Fruit fly (Drosophila melanogaster): ENCODE data around the gene Pgant4.
A peak's percentile ranks its signal among the peaks of the same experiment; 100 is the strongest.

The Pgant4 gene

dm6 chr2L:3472242-3472641 lies at the start of gene Pgant4:
Pgant4 (plus strand) TSS chr2L:3472603.
- 0 out of 3 replicates have a peak, but pooled peaks have one; percentile 37 for TF ChIP-seq CG4496 (GFP tag; IDR thresholded peaks at IDR 0.05)
- TF ChIP-seq CG10348 (GFP tag; IDR thresholded peaks at IDR 0.05): no peak
- no peak for TF ChIP-seq CG12605 (GFP tag; IDR thresholded peaks at IDR 0.05)
- peak; percentile 39 for TF ChIP-seq Snoo (tag; optimal IDR thresholded peaks at IDR 0.05)
- no peak for TF ChIP-seq CG8159 (tag; optimal IDR thresholded peaks at IDR 0.05)
- no peak for TF ChIP-seq CG14655 (GFP tag; optimal IDR thresholded peaks at IDR 0.05)
- 0 out of 2 replicates have a peak, but pooled peaks have one; percentile 37 for TF ChIP-seq rn (GFP tag; IDR thresholded peaks at IDR 0.05)
- no peak for TF ChIP-seq EcR (GFP tag; optimal IDR thresholded peaks at IDR 0.05)

DNA sequence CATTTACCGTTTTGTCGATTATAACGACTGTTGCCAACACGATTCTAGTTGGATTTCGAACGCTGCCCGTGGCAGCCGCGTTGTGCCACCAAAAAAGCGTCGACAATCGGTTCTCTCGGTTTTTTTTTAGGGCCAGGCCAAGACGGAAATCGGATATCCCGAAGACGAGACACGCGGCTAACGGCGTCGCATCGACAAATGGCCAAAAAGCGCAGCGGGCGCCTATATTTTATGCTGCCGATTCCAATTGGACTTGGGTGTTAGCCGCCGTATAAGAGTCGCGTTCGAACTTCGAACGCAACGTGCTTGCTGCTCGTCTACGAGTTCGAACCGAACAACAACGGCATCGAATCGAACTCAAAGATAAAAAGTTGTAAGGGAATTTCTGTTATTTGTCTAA lies 49.6 kb upstream of the Pgant4 start:
- TF ChIP-seq Snoo (tag; optimal IDR thresholded peaks at IDR 0.05) (no peak), CG4496 (GFP tag; IDR thresholded peaks at IDR 0.05) (peak; percentile 65; the same call in 1 of the 3 replicates), Pif1A (GFP tag; optimal IDR thresholded peaks at IDR 0.05) (no peak)

DNA sequence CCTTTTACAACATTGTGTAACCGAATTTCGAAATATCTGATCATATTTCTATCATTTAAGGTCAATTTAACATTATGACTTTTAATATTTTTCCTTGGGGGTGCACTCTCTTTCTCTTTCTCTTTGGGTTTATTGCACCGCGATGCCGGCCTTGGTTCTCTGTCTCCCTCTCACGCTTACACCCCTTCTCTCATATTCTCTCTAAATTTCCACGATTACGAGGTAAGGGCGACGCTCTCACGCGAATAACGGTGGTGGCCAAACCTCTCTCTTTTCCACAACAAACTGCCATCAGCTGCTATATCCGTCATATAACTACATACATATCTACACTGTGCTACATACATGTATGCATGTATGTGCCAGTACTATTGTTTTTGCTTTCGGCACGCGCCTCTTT lies 46.5 kb upstream of the Pgant4 start:
- TF ChIP-seq D1 (tag; optimal IDR thresholded peaks at IDR 0.05) (no peak), EcR (GFP tag; optimal IDR thresholded peaks at IDR 0.05) (peak; percentile 21)

DNA sequence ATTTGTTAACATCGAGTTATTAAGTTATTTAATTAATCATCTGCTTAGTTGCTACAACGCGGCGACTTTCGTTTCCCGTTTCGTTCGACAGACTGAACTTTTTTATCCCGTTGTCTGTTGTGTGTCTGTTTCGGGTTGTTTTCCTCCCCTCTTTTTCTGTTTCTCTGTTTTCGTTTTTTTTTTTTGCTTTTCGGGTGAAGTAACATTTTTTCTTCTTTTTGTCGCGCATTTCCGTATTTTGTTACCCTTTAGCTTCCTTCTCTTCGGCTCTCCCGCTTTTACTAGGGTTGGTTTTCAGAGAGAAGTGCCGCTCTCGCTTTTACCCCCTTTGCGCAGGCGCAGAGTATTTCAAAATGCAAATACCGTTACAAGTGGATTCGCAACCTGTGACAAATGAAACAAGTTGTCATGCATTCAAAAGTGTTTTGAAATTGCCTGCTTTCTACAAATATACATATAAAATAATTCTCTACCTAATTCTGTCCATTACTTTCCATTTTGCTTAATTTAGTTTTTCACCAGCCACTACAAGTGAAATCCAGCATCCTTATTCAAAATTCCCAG lies 45.7 kb upstream of the Pgant4 start, which contains the start of gene Pgant2:
Pgant2 (minus strand) TSS at position 51 of the 564 bp plus-strand sequence.
- TF ChIP-seq CG4496 (GFP tag; IDR thresholded peaks at IDR 0.05): 0 out of 3 replicates have a peak, but pooled peaks have one; percentile 18
- TF ChIP-seq CG13204 (GFP tag; optimal IDR thresholded peaks at IDR 0.05): no peak
- TF ChIP-seq CG12605 (GFP tag; IDR thresholded peaks at IDR 0.05): 0 out of 2 replicates have a peak, but pooled peaks have one; percentile 13
- 0 out of 3 replicates have a peak, but pooled peaks have one; percentile 21 for TF ChIP-seq fd96Ca (GFP tag; IDR thresholded peaks at IDR 0.05)

DNA sequence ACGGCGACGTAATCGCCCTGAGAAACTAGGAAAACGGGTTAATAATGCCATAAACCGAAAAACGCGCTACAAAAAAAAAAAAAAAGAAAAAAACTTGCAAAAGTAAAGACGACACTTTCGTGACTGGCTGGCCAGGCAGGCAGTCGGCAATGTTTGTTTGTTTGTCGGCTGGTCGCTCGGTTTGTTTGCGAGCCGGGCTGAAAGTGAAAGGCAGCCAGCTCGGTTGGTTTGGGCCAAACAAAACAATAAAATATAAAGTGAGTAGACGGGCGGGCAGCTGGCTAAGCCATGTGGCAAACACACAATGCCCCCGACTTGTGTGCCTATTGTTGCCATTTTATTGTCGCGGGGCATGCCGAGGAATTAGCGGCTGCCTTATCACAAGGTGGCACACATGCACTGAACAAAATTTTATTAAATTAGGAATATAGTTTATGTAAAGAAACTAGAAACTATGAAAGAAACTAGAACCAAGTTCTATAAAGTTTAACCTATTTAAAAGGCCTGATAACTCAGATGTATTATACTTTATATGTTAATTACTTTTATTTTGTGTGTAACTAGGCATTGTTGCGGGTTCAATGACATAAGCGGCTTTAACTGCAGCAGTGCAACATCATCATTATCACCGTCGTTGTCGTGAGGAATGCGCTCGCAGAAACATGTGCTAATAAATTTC lies 43.8 kb upstream of the Pgant4 start:
- TF ChIP-seq Ets98B (GFP tag; IDR thresholded peaks at IDR 0.05) (peak; percentile 9; the same call in 1 of the 2 replicates), CG14655 (GFP tag; optimal IDR thresholded peaks at IDR 0.05) (peak; percentile 2), CG34367 (tag; optimal IDR thresholded peaks at IDR 0.05) (no peak), CG9948 (tag; optimal IDR thresholded peaks at IDR 0.05) (peak; percentile 15), CG8159 (tag; optimal IDR thresholded peaks at IDR 0.05) (peak; percentile 4), CG17806 (tag; optimal IDR thresholded peaks at IDR 0.05) (no peak), CG13204 (GFP tag; optimal IDR thresholded peaks at IDR 0.05) (no peak), CG32121 (GFP tag; IDR thresholded peaks at IDR 0.05) (peak; percentile 59; the same call in 1 of the 2 replicates), CG4496 (GFP tag; IDR thresholded peaks at IDR 0.05) (no peak), CG8301 (tag; optimal IDR thresholded peaks at IDR 0.05) (no peak)

DNA sequence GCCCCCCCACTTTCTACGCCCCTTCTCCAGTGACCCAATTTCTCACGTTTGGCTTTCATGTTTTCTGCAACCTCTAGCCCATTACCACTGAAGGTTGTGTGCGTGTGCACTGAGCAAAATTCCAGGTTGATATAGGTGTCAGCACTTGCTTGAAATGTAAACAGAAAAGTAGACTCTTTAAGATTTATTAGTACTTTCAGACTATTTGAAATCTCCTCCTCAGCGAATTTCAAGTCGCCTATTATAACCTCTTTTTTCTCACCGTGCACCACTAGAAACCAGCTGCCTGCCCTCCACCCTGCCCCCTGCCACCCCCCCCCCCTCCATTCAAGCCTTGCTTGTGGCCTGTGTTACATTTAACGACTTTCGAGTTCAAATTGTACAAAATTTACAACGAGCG lies 37.3 kb upstream of the Pgant4 start:
- TF ChIP-seq CG17806 (tag; optimal IDR thresholded peaks at IDR 0.05) (no peak), CG14655 (GFP tag; optimal IDR thresholded peaks at IDR 0.05) (peak; percentile 17), Ets98B (GFP tag; IDR thresholded peaks at IDR 0.05) (peak; percentile 56), CG8301 (tag; optimal IDR thresholded peaks at IDR 0.05) (peak; percentile 3), gl (tag; optimal IDR thresholded peaks at IDR 0.05) (no peak), rn (GFP tag; IDR thresholded peaks at IDR 0.05) (no peak), CG32121 (GFP tag; IDR thresholded peaks at IDR 0.05) (peak; percentile 64; the same call in 1 of the 2 replicates), CG9948 (tag; optimal IDR thresholded peaks at IDR 0.05) (peak; percentile 7), CG15710 (tag; optimal IDR thresholded peaks at IDR 0.05) (no peak), fd96Ca (GFP tag; IDR thresholded peaks at IDR 0.05) (peak; percentile 65; the same call in 2 of the 3 replicates), CG4496 (GFP tag; IDR thresholded peaks at IDR 0.05) (peak; percentile 72; the same call in 2 of the 3 replicates), CG34367 (tag; optimal IDR thresholded peaks at IDR 0.05) (no peak)

dm6 chr2L:3436347-3436746 lies 36.1 kb upstream of the Pgant4 start:
- TF ChIP-seq CG8159 (tag; optimal IDR thresholded peaks at IDR 0.05) (no peak), rn (GFP tag; IDR thresholded peaks at IDR 0.05) (0 out of 2 replicates have a peak, but pooled peaks have one; percentile 20), Ets98B (GFP tag; IDR thresholded peaks at IDR 0.05) (no peak; the same call in 1 of the 2 replicates), Pif1A (GFP tag; optimal IDR thresholded peaks at IDR 0.05) (peak; percentile 30), Pif1B (GFP tag; optimal IDR thresholded peaks at IDR 0.05) (no peak), CG34367 (tag; optimal IDR thresholded peaks at IDR 0.05) (no peak), CG8301 (tag; optimal IDR thresholded peaks at IDR 0.05) (peak; percentile 22), EcR (GFP tag; optimal IDR thresholded peaks at IDR 0.05) (no peak), CG32121 (GFP tag; IDR thresholded peaks at IDR 0.05) (peak; percentile 13; the same call in 1 of the 2 replicates), CG14655 (GFP tag; optimal IDR thresholded peaks at IDR 0.05) (peak; percentile 24), CG15710 (tag; optimal IDR thresholded peaks at IDR 0.05) (no peak), CG10348 (GFP tag; IDR thresholded peaks at IDR 0.05) (no peak), CG4496 (GFP tag; IDR thresholded peaks at IDR 0.05) (peak; percentile 39; the same call in 2 of the 3 replicates), gl (tag; optimal IDR thresholded peaks at IDR 0.05) (no peak), CG12605 (GFP tag; IDR thresholded peaks at IDR 0.05) (peak; percentile 47), Snoo (tag; optimal IDR thresholded peaks at IDR 0.05) (no peak), CG9948 (tag; optimal IDR thresholded peaks at IDR 0.05) (peak; percentile 25)

All from whole organism, pupa.